Fruit fly (Drosophila melanogaster) whole organism, embryonic: Measurements from ENCODE around the gene bun.

Source experiments
- B-H2 ChIP-seq: fragments of 200-800 bp; sonication (Bioruptor generic); optimal IDR thresholded peaks from 2 replicates; lab custom pipeline; 2018; ENCODE audit warnings: missing biosample characterization, mild to moderate bottlenecking, missing genetic modification characterization
- BEAF-32 ChIP-seq: fragments of 200-800 bp; sonication (Bioruptor generic); optimal IDR thresholded peaks from 3 replicates; lab custom pipeline; 2017; ENCODE audit warnings: missing biosample characterization, missing genetic modification characterization, mild to moderate bottlenecking, moderate library complexity, missing genetic modification reagents
- Bteb2 ChIP-seq: fragments of 200-800 bp; sonication (Bioruptor generic); optimal IDR thresholded peaks from 2 replicates; lab custom pipeline; 2016; ENCODE audit warnings: missing biosample characterization, missing genetic modification characterization
- CG10979 ChIP-seq: fragments of 200-800 bp; sonication (Bioruptor generic); optimal IDR thresholded peaks from 2 replicates; lab custom pipeline; 2018; ENCODE audit warnings: missing biosample characterization, mild to moderate bottlenecking, missing genetic modification characterization, moderate library complexity
- CG11247 ChIP-seq: fragments of 200-800 bp; sonication (Bioruptor generic); IDR thresholded peaks from 2 replicates; pipeline ENCODE4 v1.3.6; 2022; ENCODE audit warnings: missing biosample characterization, missing genetic modification characterization
- CG11398 ChIP-seq: fragments of 200-800 bp; sonication (Bioruptor generic); optimal IDR thresholded peaks from 2 replicates; lab custom pipeline; 2016; ENCODE audit warnings: missing biosample characterization, missing genetic modification characterization
- CG11695 ChIP-seq: fragments of 200-800 bp; sonication (Bioruptor generic); IDR thresholded peaks from 3 replicates; pipeline ENCODE4 v1.3.6; 2022; ENCODE audit warnings: missing biosample characterization, missing genetic modification characterization
- CG11696 ChIP-seq: fragments of 200-800 bp; sonication (Bioruptor generic); IDR thresholded peaks from 2 replicates; pipeline ENCODE4 v1.3.6; 2022; ENCODE audit warnings: missing biosample characterization, missing genetic modification characterization
- CG12071 ChIP-seq: fragments of 200-800 bp; sonication (Bioruptor generic); optimal IDR thresholded peaks from 3 replicates; lab custom pipeline; 2018; ENCODE audit warnings: missing biosample characterization, mild to moderate bottlenecking, missing genetic modification characterization
- CG1233 ChIP-seq: fragments of 200-800 bp; sonication (Bioruptor generic); optimal IDR thresholded peaks from 4 replicates; lab custom pipeline; 2018; ENCODE audit warnings: missing biosample characterization, mild to moderate bottlenecking, missing genetic modification characterization
- CG15073 ChIP-seq: fragments of 200-800 bp; sonication (Bioruptor generic); optimal IDR thresholded peaks from 2 replicates; lab custom pipeline; 2016; ENCODE audit warnings: missing biosample characterization, missing genetic modification characterization
- CG15514 ChIP-seq: fragments of 200-800 bp; sonication (Bioruptor generic); optimal IDR thresholded peaks from 3 replicates; lab custom pipeline; 2017; ENCODE audit warnings: missing biosample characterization, missing genetic modification characterization, mild to moderate bottlenecking, moderate library complexity, missing genetic modification reagents
- CG17359 ChIP-seq: fragments of 200-800 bp; sonication (Bioruptor generic); optimal IDR thresholded peaks from 3 replicates; lab custom pipeline; 2018; ENCODE audit warnings: missing biosample characterization, mild to moderate bottlenecking, missing genetic modification characterization, moderate library complexity
- CG2199 ChIP-seq: fragments of 200-800 bp; sonication (Bioruptor generic); IDR thresholded peaks from 3 replicates; pipeline ENCODE4 v1.3.6; 2022; ENCODE audit warnings: missing biosample characterization, missing genetic modification characterization
- CG2678 ChIP-seq: fragments of 200-800 bp; sonication (Bioruptor generic); optimal IDR thresholded peaks from 3 replicates; lab custom pipeline; 2019; ENCODE audit warnings: missing biosample characterization, mild to moderate bottlenecking, missing genetic modification characterization, moderate library complexity
- CG2712 ChIP-seq: fragments of 200-800 bp; optimal IDR thresholded peaks from 3 replicates; lab custom pipeline; 2019; ENCODE audit warnings: missing biosample characterization, mild to moderate bottlenecking, missing genetic modification characterization, moderate library complexity
- CG30431 ChIP-seq: fragments of 200-800 bp; sonication (Bioruptor generic); optimal IDR thresholded peaks from 2 replicates; lab custom pipeline; 2017; ENCODE audit warnings: missing biosample characterization, missing genetic modification characterization
- CG34376 ChIP-seq: fragments of 200-800 bp; sonication (Bioruptor generic); optimal IDR thresholded peaks from 2 replicates; lab custom pipeline; 2018; ENCODE audit warnings: missing biosample characterization, mild to moderate bottlenecking, missing genetic modification characterization
- CG34422 ChIP-seq: fragments of 200-800 bp; sonication (Bioruptor generic); IDR thresholded peaks from 3 replicates; pipeline ENCODE4 v1.3.6; 2022; ENCODE audit warnings: missing biosample characterization, missing genetic modification characterization
- CG4328 ChIP-seq: fragments of 200-800 bp; sonication (Bioruptor generic); optimal IDR thresholded peaks from 3 replicates; lab custom pipeline; 2017; ENCODE audit warnings: missing biosample characterization, missing genetic modification reagents, missing genetic modification characterization
- CG4707 ChIP-seq: fragments of 200-800 bp; sonication (Bioruptor generic); optimal IDR thresholded peaks from 2 replicates; lab custom pipeline; 2018; ENCODE audit warnings: missing biosample characterization, mild to moderate bottlenecking, missing genetic modification characterization, moderate library complexity
- CG6689 ChIP-seq: fragments of 200-800 bp; sonication (Bioruptor generic); IDR thresholded peaks from 2 replicates; pipeline ENCODE4 v1.3.6; 2022; ENCODE audit warnings: missing biosample characterization, missing genetic modification characterization
- CG7271 ChIP-seq: fragments of 200-800 bp; sonication (Bioruptor generic); optimal IDR thresholded peaks from 2 replicates; lab custom pipeline; 2018; ENCODE audit warnings: missing biosample characterization, mild to moderate bottlenecking, missing genetic modification characterization, moderate library complexity
- CG8290 ChIP-seq, 3 experiments: fragments of 200-800 bp; sonication (Bioruptor generic); optimal IDR thresholded peaks; 2 replicates each; lab custom pipeline; 2016 to 2019; ENCODE audit warnings: missing biosample characterization in 3 of 3, missing genetic modification characterization in 3 of 3, mild to moderate bottlenecking in 2 of 3, moderate library complexity in 1 of 3
- CrebB ChIP-seq: fragments of 200-800 bp; sonication (Bioruptor generic); optimal IDR thresholded peaks from 3 replicates; lab custom pipeline; 2018; ENCODE audit warnings: missing biosample characterization, mild to moderate bottlenecking, missing genetic modification characterization
- D ChIP-seq, 2 experiments: fragments of 200-800 bp in 1 of 2; fragments of >200 bp in 1 of 2; sonication (Bioruptor generic) in 1 of 2; optimal IDR thresholded peaks; 2 replicates in 1 of 2; 3 replicates in 1 of 2; lab custom pipeline; 2017; ENCODE audit warnings: mild to moderate bottlenecking in 1 of 2, missing biosample characterization in 1 of 2, missing genetic modification characterization in 1 of 2, missing genetic modification reagents in 1 of 2
- Dbx ChIP-seq: fragments of 200-800 bp; sonication (Bioruptor generic); IDR thresholded peaks from 3 replicates; pipeline ENCODE4 v1.3.6; 2022; ENCODE audit warnings: missing biosample characterization, missing genetic modification characterization
- Dek ChIP-seq: fragments of 200-800 bp; sonication (Bioruptor generic); optimal IDR thresholded peaks from 3 replicates; lab custom pipeline; 2019; ENCODE audit warnings: missing biosample characterization, mild to moderate bottlenecking, missing genetic modification characterization, moderate library complexity
- Fer1 ChIP-seq: fragments of 200-800 bp; sonication (Bioruptor generic); optimal IDR thresholded peaks from 2 replicates; lab custom pipeline; 2017; ENCODE audit warnings: missing biosample characterization, mild to moderate bottlenecking, missing genetic modification characterization
- H15 ChIP-seq: fragments of 200-800 bp; sonication (Bioruptor generic); IDR thresholded peaks from 3 replicates; pipeline ENCODE4 v1.3.6; 2022; ENCODE audit warnings: missing biosample characterization, missing genetic modification characterization
- Meics ChIP-seq: fragments of 200-800 bp; sonication (Bioruptor generic); optimal IDR thresholded peaks from 2 replicates; lab custom pipeline; 2017; ENCODE audit warnings: missing biosample characterization, mild to moderate bottlenecking, missing genetic modification characterization
- Mrtf ChIP-seq: fragments of 200-800 bp; sonication (Bioruptor generic); IDR thresholded peaks from 3 replicates; pipeline ENCODE4 v1.3.6; 2022; ENCODE audit warnings: missing biosample characterization, missing genetic modification characterization
- PHDP ChIP-seq: fragments of 200-800 bp; sonication (Bioruptor generic); optimal IDR thresholded peaks from 3 replicates; lab custom pipeline; 2018; ENCODE audit warnings: missing biosample characterization, mild to moderate bottlenecking, missing genetic modification characterization, moderate library complexity
- Vsx1 ChIP-seq: fragments of 200-800 bp; sonication (Bioruptor generic); optimal IDR thresholded peaks from 2 replicates; lab custom pipeline; 2017; ENCODE audit warnings: missing biosample characterization, mild to moderate bottlenecking, missing genetic modification characterization, missing genetic modification reagents
- Xbp1 ChIP-seq: fragments of 200-800 bp; sonication (Bioruptor generic); optimal IDR thresholded peaks from 3 replicates; lab custom pipeline; 2016; ENCODE audit warnings: missing biosample characterization, mild to moderate bottlenecking, missing genetic modification characterization
- al ChIP-seq: fragments of 200-800 bp; sonication (Bioruptor generic); IDR thresholded peaks from 2 replicates; pipeline ENCODE4 v1.3.6; 2022; ENCODE audit warnings: missing biosample characterization, missing genetic modification characterization
- ash1 ChIP-seq: fragments of 200-800 bp; sonication (Bioruptor generic); optimal IDR thresholded peaks from 2 replicates; lab custom pipeline; 2018; ENCODE audit warnings: missing biosample characterization, mild to moderate bottlenecking, missing genetic modification characterization
- croc ChIP-seq: fragments of 200-800 bp; sonication (Bioruptor generic); conservative IDR thresholded peaks from 3 replicates; pipeline ENCODE4 v1.3.6; 2022; ENCODE audit warnings: missing biosample characterization, missing genetic modification characterization
- dpn ChIP-seq, 2 experiments: fragments of 200-800 bp; sonication (Bioruptor generic); optimal IDR thresholded peaks; 3 replicates each; lab custom pipeline; 2016; ENCODE audit warnings: missing biosample characterization in 2 of 2, missing genetic modification characterization in 2 of 2
- grau ChIP-seq: fragments of 200-800 bp; optimal IDR thresholded peaks from 3 replicates; lab custom pipeline; 2019; ENCODE audit warnings: missing biosample characterization, mild to moderate bottlenecking, missing genetic modification characterization, moderate library complexity
- mirr ChIP-seq: fragments of 200-800 bp; sonication (Bioruptor generic); optimal IDR thresholded peaks from 3 replicates; lab custom pipeline; 2018; ENCODE audit warnings: missing biosample characterization, mild to moderate bottlenecking, missing genetic modification characterization
- nom ChIP-seq: fragments of 200-800 bp; sonication (Bioruptor generic); optimal IDR thresholded peaks from 2 replicates; lab custom pipeline; 2017; ENCODE audit warnings: missing biosample characterization, missing genetic modification characterization, mild to moderate bottlenecking, moderate library complexity, missing genetic modification reagents
- ranshi ChIP-seq: fragments of 200-800 bp; sonication (Bioruptor generic); IDR thresholded peaks from 2 replicates; pipeline ENCODE4 v1.3.6; 2022; ENCODE audit warnings: missing biosample characterization, missing genetic modification characterization
- salm ChIP-seq: fragments of 200-800 bp; sonication (Bioruptor generic); optimal IDR thresholded peaks from 2 replicates; lab custom pipeline; 2018; ENCODE audit warnings: missing biosample characterization, mild to moderate bottlenecking, missing genetic modification characterization
- sima ChIP-seq: fragments of 200-800 bp; sonication (Bioruptor generic); optimal IDR thresholded peaks from 2 replicates; lab custom pipeline; 2016; ENCODE audit warnings: missing biosample characterization, missing genetic modification characterization
- sug ChIP-seq: fragments of 200-800 bp; optimal IDR thresholded peaks from 2 replicates; lab custom pipeline; 2019; ENCODE audit warnings: missing biosample characterization, mild to moderate bottlenecking, missing genetic modification characterization, moderate library complexity
- tap ChIP-seq: fragments of 200-800 bp; optimal IDR thresholded peaks from 3 replicates; lab custom pipeline; 2019; ENCODE audit warnings: missing biosample characterization, mild to moderate bottlenecking, missing genetic modification characterization, moderate library complexity
- wor ChIP-seq: fragments of 200-800 bp; sonication (Bioruptor generic); IDR thresholded peaks from 2 replicates; pipeline ENCODE4 v1.3.6; 2022; ENCODE audit warnings: missing biosample characterization, missing genetic modification characterization

The bun gene

dm6 chr2L:12463037-12463436, 83.4 kb downstream of the bun start (continued):
- peak; percentile 66 for TF ChIP-seq CG1233 (GFP tag; lab: Kevin White, UChicago)
- no peak for TF ChIP-seq CG11247
- no peak for TF ChIP-seq Mrtf (GFP tag; lab: Robert Waterston, UW)
- TF ChIP-seq Vsx1 (GFP tag; lab: Kevin White, UChicago), result peak; percentile 35
- peak; percentile 10 for TF ChIP-seq CG7271 (tag; lab: Kevin White, UChicago)
- TF ChIP-seq Meics (GFP tag; lab: Kevin White, UChicago), result peak; percentile 20
- TF ChIP-seq CG2199, result no peak
- TF ChIP-seq CG34376 (GFP tag; lab: Kevin White, UChicago), result peak; percentile 48
- peak; percentile 65 for TF ChIP-seq sug (tag; lab: Kevin White, UChicago)
- no peak for TF ChIP-seq salm
- TF ChIP-seq grau (tag; lab: Kevin White, UChicago), result peak; percentile 1
- peak; percentile 1 for TF ChIP-seq B-H2 (GFP tag; lab: Kevin White, UChicago)
- TF ChIP-seq CG17359 (tag; lab: Kevin White, UChicago), result peak; percentile 57
- peak; percentile 66 for TF ChIP-seq Fer1 (GFP tag; lab: Kevin White, UChicago)
- TF ChIP-seq CG10979, result no peak
- no peak for TF ChIP-seq al (GFP tag; lab: Robert Waterston, UW)
- peak; percentile 40 for TF ChIP-seq CG4328
- TF ChIP-seq CG6689, result no peak
- TF ChIP-seq CG4707, result peak; percentile 25
- TF ChIP-seq tap (tag; lab: Kevin White, UChicago), result peak; percentile 22
- TF ChIP-seq PHDP (tag; lab: Kevin White, UChicago), result peak; percentile 42
- TF ChIP-seq ash1 (GFP tag; lab: Kevin White, UChicago), result peak; percentile 60
- 0 out of 3 replicates have a peak, but pooled peaks have one; percentile 30 for TF ChIP-seq CG11695
- no peak for TF ChIP-seq Xbp1
- TF ChIP-seq CG11398 (GFP tag; lab: Kevin White, UChicago), result peak; percentile 5
- TF ChIP-seq nom, result no peak
- TF ChIP-seq CG15514 (GFP tag; lab: Kevin White, UChicago), result peak; percentile 44
- TF ChIP-seq CG8290 (GFP tag; optimal IDR thresholded peaks at IDR 0.05; lab: Kevin White, UChicago), result no peak
- peak in 1 of 2 experiments; percentile 47 for TF ChIP-seq CG8290 (tag; optimal IDR thresholded peaks at IDR 0.05; lab: Kevin White, UChicago)
- TF ChIP-seq Dek (tag; lab: Kevin White, UChicago), result peak; percentile 40
- peak; percentile 58 for TF ChIP-seq CG2678 (tag; lab: Kevin White, UChicago)
- no peak for TF ChIP-seq BEAF-32 (GFP tag; lab: Kevin White, UChicago)

dm6 chr2L:12460767-12461739, 85.4 kb downstream of the bun start:
- TF ChIP-seq CG34422 (GFP tag; lab: Robert Waterston, UW) (no peak), CG15073 (GFP tag; lab: Kevin White, UChicago) (no peak), CG2712 (tag; lab: Kevin White, UChicago) (peak; percentile 54), sima (GFP tag; lab: Kevin White, UChicago) (no peak), CG30431 (GFP tag; lab: Kevin White, UChicago) (no peak), CrebB (peak; percentile 87), CG11696 (0 out of 2 replicates have a peak, but pooled peaks have one; percentile 38), D (optimal IDR thresholded peaks at IDR 0.05; lab: Kevin White, UChicago) (no peak), D (GFP tag; optimal IDR thresholded peaks at IDR 0.05; lab: Kevin White, UChicago) (peak; percentile 38), mirr (peak; percentile 96), croc (GFP tag; lab: Robert Waterston, UW) (no peak), dpn (GFP tag; optimal IDR thresholded peaks at IDR 0.05; lab: Kevin White, UChicago) (peak; percentile 3 to 33), Dbx (GFP tag; lab: Robert Waterston, UW) (peak; percentile 72; the same call in 1 of the 3 replicates), Bteb2 (GFP tag; lab: Kevin White, UChicago) (no peak), wor (GFP tag; lab: Robert Waterston, UW) (no peak), CG12071 (GFP tag; lab: Kevin White, UChicago) (peak; percentile 77), H15 (GFP tag; lab: Robert Waterston, UW) (no peak), tap (tag; lab: Kevin White, UChicago) (peak; percentile 49), ranshi (peak; percentile 46; the same call in 1 of the 2 replicates)
